Worm (Caenorhabditis elegans): ENCODE measurements around the gene F48F5.6.
A peak's percentile ranks its signal among the peaks of the same experiment; 100 is the strongest.

F48F5.6 gene

DNA sequence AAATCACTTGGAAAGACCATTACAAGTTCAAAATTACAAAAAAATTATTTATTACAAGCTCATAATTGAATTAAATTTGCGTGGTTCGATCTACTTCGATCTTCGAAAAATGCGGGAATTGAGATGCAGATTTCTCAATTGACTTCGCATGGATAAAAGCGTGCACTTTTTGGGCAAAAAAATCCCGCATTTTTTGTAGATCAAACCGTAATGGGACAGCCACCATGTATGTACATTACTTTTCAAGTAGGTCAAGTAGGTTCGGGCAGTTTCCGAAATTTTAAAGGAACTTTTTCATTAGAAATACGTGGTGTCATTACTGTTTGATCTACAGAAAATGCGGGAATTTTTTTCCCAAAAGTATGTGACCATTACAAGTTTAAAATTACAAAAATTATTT lies 44.6 kb upstream of the F48F5.6 start:
- TF ChIP-seq efl-1 (optimal IDR thresholded peaks at IDR 0.05) (no peak), efl-1 (GFP tag; optimal IDR thresholded peaks at IDR 0.05 in 1 of 2) (peak in 1 of 2 experiments; percentile 25), lin-35 (GFP tag; optimal IDR thresholded peaks at IDR 0.05) (no peak), elt-2 (tag; optimal IDR thresholded peaks at IDR 0.05) (peak; percentile 38), ceh-82 (tag; optimal IDR thresholded peaks at IDR 0.05) (no peak)

DNA sequence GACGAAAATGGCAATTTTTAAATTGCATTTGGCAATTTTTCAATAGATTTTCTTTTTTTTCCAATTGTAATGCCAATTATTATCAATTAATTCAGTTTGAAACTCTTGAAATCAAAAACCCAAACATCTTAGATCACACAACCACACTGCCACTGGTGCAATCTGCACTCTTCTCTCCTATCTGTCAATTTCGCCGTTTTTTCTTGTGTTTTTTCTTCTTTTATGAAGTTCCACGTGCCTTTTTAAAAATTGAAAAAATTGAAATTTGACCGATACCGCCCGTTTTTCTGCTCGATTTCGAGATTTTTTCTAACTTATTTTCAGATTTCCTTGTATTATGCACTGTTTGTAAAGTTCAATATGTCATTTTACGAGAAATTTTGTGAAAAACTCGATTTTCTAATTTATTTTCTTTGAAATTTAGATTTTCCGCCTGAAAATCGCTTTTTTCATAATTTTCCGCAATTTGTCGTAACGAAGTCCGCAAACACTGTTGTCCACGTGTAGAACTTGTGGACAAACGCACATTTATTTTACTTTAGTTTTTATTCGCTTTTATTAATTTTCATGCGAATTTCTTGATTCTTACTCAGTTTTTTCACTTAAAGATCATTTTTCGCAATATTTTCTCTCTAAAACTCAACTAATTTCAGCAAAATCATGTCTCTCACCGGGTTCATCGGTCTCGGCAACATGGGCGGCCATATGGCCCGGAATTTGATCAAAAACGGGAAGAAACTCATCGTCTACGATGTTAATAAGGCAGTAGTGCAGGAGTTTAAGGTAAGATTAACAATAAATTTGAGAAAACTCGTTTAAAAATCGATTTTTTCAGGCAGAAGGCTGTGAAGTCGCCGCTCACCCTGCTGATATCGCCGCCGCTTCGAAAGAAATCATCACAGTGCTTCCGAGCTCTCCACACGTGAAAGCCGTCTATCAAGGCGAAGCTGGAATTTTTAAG lies 40.6 kb upstream of the F48F5.6 start, which contains the start of gene B0250.5:
Gene B0250.5, plus strand, starts transcription at position 654 of the 961 bp plus-strand sequence.
- no peak for TF ChIP-seq sptf-1 (tag; optimal IDR thresholded peaks at IDR 0.05)
- TF ChIP-seq nhr-20 (tag; optimal IDR thresholded peaks at IDR 0.05), result peak; percentile 56
- no peak for TF ChIP-seq lin-14 (GFP tag; optimal IDR thresholded peaks at IDR 0.05)
- no peak for TF ChIP-seq nhr-237 (tag; optimal IDR thresholded peaks at IDR 0.05)
- TF ChIP-seq snpc-4 (tag; optimal IDR thresholded peaks at IDR 0.05), result peak; percentile 40
- peak; percentile 25 for TF ChIP-seq unc-86 (tag; optimal IDR thresholded peaks at IDR 0.05)
- peak; percentile 56 to 77 (median 63) for TF ChIP-seq dpl-1 (GFP tag; optimal IDR thresholded peaks at IDR 0.05)
- TF ChIP-seq nhr-47 (tag; optimal IDR thresholded peaks at IDR 0.05), result peak; percentile 80
- no peak for TF ChIP-seq fkh-4 (tag; optimal IDR thresholded peaks at IDR 0.05; ENCODE audit: borderline replicate concordance)
- peak; percentile 10 for TF ChIP-seq hpl-2 (GFP tag; optimal IDR thresholded peaks at IDR 0.05)
- TF ChIP-seq fkh-8 (tag; optimal IDR thresholded peaks at IDR 0.05), result peak; percentile 5
- TF ChIP-seq Y116A8C.19 (tag; optimal IDR thresholded peaks at IDR 0.05; ENCODE audit: borderline replicate concordance), result no peak
- TF ChIP-seq ztf-4 (tag; optimal IDR thresholded peaks at IDR 0.05), result no peak
- peak; percentile 82 for TF ChIP-seq xbp-1 (tag; optimal IDR thresholded peaks at IDR 0.05)
- TF ChIP-seq vab-15 (tag; optimal IDR thresholded peaks at IDR 0.05), result no peak
- TF ChIP-seq ets-5 (GFP tag; IDR thresholded peaks at IDR 0.05), result no peak
- peak; percentile 46 to 73 for TF ChIP-seq efl-1 (optimal IDR thresholded peaks at IDR 0.05)
- peak; percentile 72 to 94 for TF ChIP-seq efl-1 (GFP tag; optimal IDR thresholded peaks at IDR 0.05 in 1 of 2)
- peak; percentile 62 for TF ChIP-seq irx-1 (tag; optimal IDR thresholded peaks at IDR 0.05)
- TF ChIP-seq nhr-76 (tag; optimal IDR thresholded peaks at IDR 0.05), result no peak
- no peak for TF ChIP-seq aly-2 (tag; optimal IDR thresholded peaks at IDR 0.05)
- TF ChIP-seq hlh-17 (GFP tag; optimal IDR thresholded peaks at IDR 0.05; ENCODE audit: borderline replicate concordance), result no peak
- no peak for TF ChIP-seq nhr-11 (tag; optimal IDR thresholded peaks at IDR 0.05)
- TF ChIP-seq egl-27 (tag; optimal IDR thresholded peaks at IDR 0.05), result no peak
- TF ChIP-seq ceh-63 (GFP tag; optimal IDR thresholded peaks at IDR 0.05), result no peak
- TF ChIP-seq fos-1 (tag; optimal IDR thresholded peaks at IDR 0.05), result no peak
- TF ChIP-seq lin-39 (tag; optimal IDR thresholded peaks at IDR 0.05), result peak; percentile 31
- TF ChIP-seq nhr-85 (tag), result peak; percentile 74
- TF ChIP-seq lin-35 (GFP tag; optimal IDR thresholded peaks at IDR 0.05), result peak; percentile 28 to 80
- TF ChIP-seq jun-1 (tag; optimal IDR thresholded peaks at IDR 0.05), result no peak
- no peak for TF ChIP-seq mab-9 (GFP tag; IDR thresholded peaks at IDR 0.05)
- TF ChIP-seq pag-3 (tag; optimal IDR thresholded peaks at IDR 0.05; ENCODE audit: borderline replicate concordance, insufficient read depth), result no peak
- no peak for TF ChIP-seq sox-4 (tag; optimal IDR thresholded peaks at IDR 0.05)
- no peak for TF ChIP-seq ama-1 (optimal IDR thresholded peaks at IDR 0.05)
- no peak for TF ChIP-seq unc-130 (tag; optimal IDR thresholded peaks at IDR 0.05)
- peak; percentile 69 for TF ChIP-seq snu-23 (GFP tag; optimal IDR thresholded peaks at IDR 0.05)
- TF ChIP-seq sup-37 (GFP tag; optimal IDR thresholded peaks at IDR 0.05), result no peak
- TF ChIP-seq mef-2 (tag; optimal IDR thresholded peaks at IDR 0.05), result no peak
- TF ChIP-seq pqm-1 (tag; optimal IDR thresholded peaks at IDR 0.05), result no peak
- TF ChIP-seq lin-13 (GFP tag; optimal IDR thresholded peaks at IDR 0.05), result no peak
- TF ChIP-seq F16B12.6 (tag; optimal IDR thresholded peaks at IDR 0.05), result peak; percentile 90
- TF ChIP-seq hlh-4 (tag; optimal IDR thresholded peaks at IDR 0.05), result no peak
- no peak for TF ChIP-seq nhr-84 (tag; optimal IDR thresholded peaks at IDR 0.05)
- TF ChIP-seq unc-98 (GFP tag; IDR thresholded peaks at IDR 0.05), result no peak
- no peak for TF ChIP-seq elt-2 (tag; optimal IDR thresholded peaks at IDR 0.05)
- TF ChIP-seq lin-15B (tag; optimal IDR thresholded peaks at IDR 0.05), result no peak
- no peak for TF ChIP-seq unc-30 (tag; optimal IDR thresholded peaks at IDR 0.05)
- peak; percentile 60 to 70 for TF ChIP-seq lsy-2 (tag; optimal IDR thresholded peaks at IDR 0.05)

Data from whole organism, L1 larva.